Fruit fly (Drosophila melanogaster) whole organism, wandering third instar larva: ENCODE results near the gene RpL8.
A peak's percentile ranks its signal among the peaks of the same experiment; 100 is the strongest.

Experiments used
- CG32264 ChIP-seq: fragments of 200-800 bp; sonication (Bioruptor generic); optimal IDR thresholded peaks from 2 replicates; lab custom pipeline; 2016; ENCODE audit warnings: missing biosample characterization, missing genetic modification characterization
- CG9705 ChIP-seq: fragments of 200-800 bp; sonication (Bioruptor generic); optimal IDR thresholded peaks from 2 replicates; lab custom pipeline; 2018; ENCODE audit warnings: missing biosample characterization, mild to moderate bottlenecking, missing genetic modification characterization
- CrebA ChIP-seq: fragments of 200-800 bp; sonication (Bioruptor generic); optimal IDR thresholded peaks from 2 replicates; lab custom pipeline; 2016; ENCODE audit warnings: missing biosample characterization, mild to moderate bottlenecking, missing genetic modification characterization, borderline replicate concordance
- Dfd ChIP-seq: fragments of >200 bp; optimal IDR thresholded peaks from 2 replicates; lab custom pipeline; 2017; ENCODE audit warnings: missing biosample characterization, missing genetic modification characterization
- Dif ChIP-seq: fragments of 200-275, 200-300 bp; sonication (Bioruptor generic); optimal IDR thresholded peaks from 2 replicates; lab custom pipeline; 2018; ENCODE audit warnings: missing biosample characterization, missing genetic modification characterization; ENCODE audit not compliant: partially characterized antibody
- GATAd ChIP-seq: sonication (Bioruptor generic); optimal IDR thresholded peaks from 2 replicates; lab custom pipeline; 2016; ENCODE audit warnings: missing biosample characterization, missing genetic modification characterization
- HLH106 ChIP-seq: fragments of 200-800 bp; optimal IDR thresholded peaks from 3 replicates; lab custom pipeline; 2019; ENCODE audit warnings: missing biosample characterization, mild to moderate bottlenecking, missing genetic modification characterization, moderate library complexity
- Hnf4 ChIP-seq: fragments of 200-800 bp; sonication (Bioruptor generic); optimal IDR thresholded peaks from 2 replicates; lab custom pipeline; 2016; ENCODE audit warnings: missing biosample characterization, mild to moderate bottlenecking, missing genetic modification characterization
- Hr83 ChIP-seq: fragments of 200-300 bp; sonication (Bioruptor generic); optimal IDR thresholded peaks from 2 replicates; lab custom pipeline; 2016; ENCODE audit warnings: missing biosample characterization, mild to moderate bottlenecking, missing genetic modification characterization, moderate library complexity; ENCODE audit not compliant: poor library complexity, severe bottlenecking
- Jra ChIP-seq: sonication (Bioruptor generic); optimal IDR thresholded peaks from 2 replicates; lab custom pipeline; 2016; ENCODE audit warnings: missing biosample characterization, missing genetic modification characterization
- Mio ChIP-seq: sonication (Bioruptor generic); optimal IDR thresholded peaks from 2 replicates; lab custom pipeline; 2016; ENCODE audit warnings: missing biosample characterization, missing genetic modification characterization
- N ChIP-seq: fragments of >200 bp; optimal IDR thresholded peaks from 2 replicates; lab custom pipeline; 2018; ENCODE audit warnings: missing biosample characterization, missing external identifiers, missing genetic modification characterization
- OdsH ChIP-seq: fragments of 200-800 bp; sonication (Bioruptor generic); optimal IDR thresholded peaks from 2 replicates; lab custom pipeline; 2016; ENCODE audit warnings: missing biosample characterization, mild to moderate bottlenecking, missing genetic modification characterization
- Rel ChIP-seq, 2 experiments: fragments of 200-800 bp; sonication (Bioruptor generic) in 1 of 2; optimal IDR thresholded peaks; 2 replicates in 1 of 2; 3 replicates in 1 of 2; lab custom pipeline; 2016 to 2019; ENCODE audit warnings: mild to moderate bottlenecking in 2 of 2, missing biosample characterization in 2 of 2, missing genetic modification characterization in 2 of 2, moderate library complexity in 1 of 2
- Sp1 ChIP-seq: fragments of 200-800 bp; sonication (Bioruptor generic); optimal IDR thresholded peaks from 3 replicates; lab custom pipeline; 2019; ENCODE audit warnings: missing biosample characterization, mild to moderate bottlenecking, missing genetic modification characterization, moderate library complexity
- Vsx2 ChIP-seq: fragments of 200-300, 225-300 bp; sonication (Bioruptor generic); optimal IDR thresholded peaks from 2 replicates; lab custom pipeline; 2018; ENCODE audit warnings: missing biosample characterization, missing genetic modification characterization; ENCODE audit not compliant: partially characterized antibody
- br ChIP-seq: fragments of 200-800 bp; sonication (Bioruptor generic); optimal IDR thresholded peaks from 2 replicates; lab custom pipeline; 2016; ENCODE audit warnings: missing biosample characterization, missing genetic modification characterization
- brk ChIP-seq: fragments of 200-800 bp; sonication (Bioruptor generic); optimal IDR thresholded peaks from 2 replicates; lab custom pipeline; 2016; ENCODE audit warnings: missing biosample characterization, mild to moderate bottlenecking, missing genetic modification characterization
- dl ChIP-seq, 2 experiments: fragments of 175-275, 200-275 bp in 1 of 2; fragments of 200-275 bp in 1 of 2; sonication (Bioruptor generic); optimal IDR thresholded peaks; lab custom pipeline; 2018; ENCODE audit warnings: mild to moderate bottlenecking in 2 of 2, missing biosample characterization in 2 of 2, missing genetic modification characterization in 2 of 2, moderate library complexity in 2 of 2; ENCODE audit not compliant: partially characterized antibody in 2 of 2, insufficient read depth in 1 of 2
- dmrt93B ChIP-seq: fragments of 200-800 bp; sonication (Bioruptor generic); optimal IDR thresholded peaks from 2 replicates; lab custom pipeline; 2018; ENCODE audit warnings: missing biosample characterization, mild to moderate bottlenecking, missing genetic modification characterization
- dsf ChIP-seq: sonication (Bioruptor generic); optimal IDR thresholded peaks from 2 replicates; lab custom pipeline; 2016; ENCODE audit warnings: missing biosample characterization, missing genetic modification characterization, borderline replicate concordance
- ey ChIP-seq: fragments of 200-800 bp; sonication (Bioruptor generic); optimal IDR thresholded peaks from 2 replicates; lab custom pipeline; 2016; ENCODE audit warnings: missing biosample characterization, missing genetic modification characterization
- foxo ChIP-seq, 2 experiments: fragments of 200-800 bp; sonication (Bioruptor generic); optimal IDR thresholded peaks; 2 replicates in 1 of 2; 3 replicates in 1 of 2; lab custom pipeline; 2016 to 2017; ENCODE audit warnings: missing biosample characterization in 2 of 2, missing genetic modification characterization in 2 of 2
- fru ChIP-seq: fragments of 200-800 bp; sonication (Bioruptor generic); optimal IDR thresholded peaks from 3 replicates; lab custom pipeline; 2016; ENCODE audit warnings: missing biosample characterization, mild to moderate bottlenecking, missing genetic modification characterization
- h ChIP-seq: fragments of 200-800 bp; sonication (Bioruptor generic); optimal IDR thresholded peaks from 3 replicates; lab custom pipeline; 2016; ENCODE audit warnings: missing biosample characterization, mild to moderate bottlenecking, missing genetic modification characterization
- jim ChIP-seq: fragments of 175-275, 200-325 bp; sonication (Bioruptor generic); optimal IDR thresholded peaks from 2 replicates; lab custom pipeline; 2016; ENCODE audit warnings: missing biosample characterization, mild to moderate bottlenecking, missing genetic modification characterization
- psq ChIP-seq: fragments of 200-800 bp; sonication (Bioruptor generic); optimal IDR thresholded peaks from 3 replicates; lab custom pipeline; 2017; ENCODE audit warnings: missing biosample characterization, mild to moderate bottlenecking, missing genetic modification characterization, moderate library complexity
- rgr ChIP-seq: fragments of 200-800 bp; sonication (Bioruptor generic); optimal IDR thresholded peaks from 3 replicates; lab custom pipeline; 2016; ENCODE audit warnings: missing biosample characterization, mild to moderate bottlenecking, missing genetic modification characterization
- sv ChIP-seq: fragments of 200-800 bp; sonication (Bioruptor generic); optimal IDR thresholded peaks from 3 replicates; lab custom pipeline; 2016; ENCODE audit warnings: missing biosample characterization, missing genetic modification characterization
- woc ChIP-seq: sonication (Bioruptor generic); optimal IDR thresholded peaks from 2 replicates; lab custom pipeline; 2016; ENCODE audit warnings: missing biosample characterization, mild to moderate bottlenecking, missing genetic modification characterization

Gene RpL8

DNA sequence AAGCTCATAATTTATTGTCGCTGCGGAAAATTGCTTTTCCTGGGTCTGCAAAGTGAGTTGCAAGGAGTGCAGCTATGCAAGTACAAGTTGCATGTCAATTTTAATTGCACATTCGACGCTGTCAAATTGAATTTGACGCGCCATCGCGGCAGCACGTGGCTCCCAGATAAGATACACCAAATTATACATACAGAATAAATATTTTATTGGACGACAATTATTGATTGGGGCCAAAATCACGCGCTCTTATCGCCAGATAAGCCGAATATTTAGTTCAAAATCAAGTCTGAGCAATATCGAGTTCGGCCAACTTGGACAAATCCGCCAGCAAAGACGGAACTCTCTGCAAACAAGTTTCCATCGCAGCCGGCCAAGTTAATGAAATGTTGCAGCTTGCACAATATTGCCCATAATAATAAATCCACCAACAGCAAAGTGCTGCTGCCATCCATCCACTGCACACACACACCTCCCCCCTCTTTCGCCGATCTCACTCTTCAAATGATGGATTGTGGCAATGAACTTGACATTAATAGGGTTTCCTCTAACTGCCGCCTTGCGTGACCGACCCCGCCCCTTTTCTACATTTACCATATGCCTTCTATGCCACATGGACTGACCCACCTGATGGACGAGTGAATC lies 42.7 kb upstream of the RpL8 start:
- TF ChIP-seq woc (GFP tag; lab: Kevin White, UChicago), result no peak
- TF ChIP-seq br (GFP tag; lab: Kevin White, UChicago), result no peak
- no peak for TF ChIP-seq Hr83 (GFP tag; lab: Kevin White, UChicago)
- TF ChIP-seq CrebA, result no peak
- no peak for TF ChIP-seq sv (GFP tag; lab: Kevin White, UChicago)
- TF ChIP-seq Dif (GFP tag; lab: Kevin White, UChicago), result no peak
- TF ChIP-seq Sp1, result no peak
- TF ChIP-seq GATAd (GFP tag; lab: Kevin White, UChicago), result no peak
- no peak for TF ChIP-seq foxo (GFP tag; optimal IDR thresholded peaks at IDR 0.05; lab: Kevin White, UChicago)
- no peak for TF ChIP-seq OdsH (GFP tag; lab: Kevin White, UChicago)
- TF ChIP-seq Dfd, result no peak
- TF ChIP-seq brk (GFP tag; lab: Kevin White, UChicago), result no peak
- TF ChIP-seq N (GFP tag; lab: Kevin White, UChicago), result no peak
- no peak for TF ChIP-seq CG9705 (GFP tag; lab: Kevin White, UChicago)
- no peak for TF ChIP-seq jim
- TF ChIP-seq, all 38 proteins: peak for 0

DNA sequence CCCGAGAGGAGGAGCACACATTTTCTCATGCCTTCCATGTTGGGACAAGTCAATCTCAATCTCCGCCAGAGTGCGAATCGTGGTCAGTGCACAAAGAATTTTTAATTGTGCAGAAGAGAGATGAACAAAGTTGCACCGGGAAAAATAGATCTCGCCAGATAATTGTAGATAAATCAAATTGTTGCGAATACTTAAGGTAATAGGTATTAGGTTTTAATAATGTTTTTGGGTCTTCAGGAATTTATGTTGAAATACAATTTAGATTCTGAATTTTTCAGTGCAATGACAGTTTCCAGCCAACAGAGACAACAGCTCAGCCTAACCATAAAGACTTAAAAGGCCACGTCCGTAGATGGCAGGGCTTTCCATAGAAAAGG lies 42.2 kb upstream of the RpL8 start:
- TF ChIP-seq rgr (GFP tag; lab: Kevin White, UChicago) (no peak), Mio (no peak), Rel (GFP tag; optimal IDR thresholded peaks at IDR 0.05; lab: Kevin White, UChicago) (no peak), Rel (tag; optimal IDR thresholded peaks at IDR 0.05; lab: Kevin White, UChicago) (no peak), CG9705 (GFP tag; lab: Kevin White, UChicago) (no peak), OdsH (GFP tag; lab: Kevin White, UChicago) (no peak), Vsx2 (GFP tag; lab: Kevin White, UChicago) (no peak)

DNA sequence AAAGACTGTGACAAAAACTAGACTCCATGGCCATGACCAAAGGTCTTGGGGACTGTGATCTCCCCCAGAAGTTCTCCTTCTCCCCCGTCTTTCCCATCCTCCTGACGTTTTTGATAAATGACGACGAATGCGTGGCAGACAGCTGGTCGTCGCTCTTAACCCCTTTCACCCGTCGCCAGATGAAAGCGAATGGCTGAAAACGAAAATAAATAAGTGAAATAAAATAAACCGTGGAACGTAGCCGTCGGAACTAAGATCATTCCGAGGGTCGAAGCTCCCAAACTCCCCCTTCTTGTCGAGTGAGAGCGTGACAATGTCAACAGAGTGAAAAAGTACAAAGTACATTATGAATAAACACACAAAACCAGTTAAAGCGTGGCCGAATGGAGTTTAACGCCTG lies 41.3 kb upstream of the RpL8 start:
- TF ChIP-seq h (peak; percentile 29), Hr83 (GFP tag; lab: Kevin White, UChicago) (peak; percentile 30), psq (peak; percentile 32), Hnf4 (GFP tag; lab: Kevin White, UChicago) (peak; percentile 62), jim (no peak)

DNA sequence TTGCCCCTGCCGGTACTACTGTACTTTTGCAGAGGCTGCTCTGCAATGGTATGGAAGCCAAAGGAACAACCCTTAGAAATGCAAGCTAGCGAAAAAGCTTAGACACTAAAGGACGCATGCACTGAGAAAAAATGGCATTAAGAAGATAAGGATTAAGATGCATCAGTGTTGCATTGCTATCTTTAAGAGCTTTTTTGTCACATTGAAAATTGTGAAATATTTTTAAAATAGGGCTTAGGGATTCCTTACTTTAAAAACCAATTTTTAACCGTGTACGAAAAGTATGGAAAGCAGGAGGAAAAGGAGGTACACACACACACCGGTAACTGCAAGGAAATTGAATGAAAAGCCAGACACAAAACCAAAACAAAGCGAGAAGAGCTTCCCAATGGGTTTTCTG lies 38.3 kb upstream of the RpL8 start:
- peak; percentile 58 for TF ChIP-seq CG9705 (GFP tag; lab: Kevin White, UChicago)
- TF ChIP-seq dl (GFP tag; optimal IDR thresholded peaks at IDR 0.05; lab: Kevin White, UChicago; ENCODE audit: insufficient read depth in 1 of 2, partially characterized antibody in 2 of 2), result no peak
- no peak for TF ChIP-seq GATAd (GFP tag; lab: Kevin White, UChicago)
- no peak for TF ChIP-seq Jra (GFP tag; lab: Kevin White, UChicago)
- peak; percentile 15 for TF ChIP-seq rgr (GFP tag; lab: Kevin White, UChicago)
- peak; percentile 15 for TF ChIP-seq CG32264 (GFP tag; lab: Kevin White, UChicago)
- peak; percentile 50 for TF ChIP-seq h
- no peak for TF ChIP-seq Hr83 (GFP tag; lab: Kevin White, UChicago)
- TF ChIP-seq Sp1, result peak; percentile 28
- peak; percentile 32 for TF ChIP-seq HLH106 (tag; lab: Kevin White, UChicago)
- TF ChIP-seq foxo (GFP tag; optimal IDR thresholded peaks at IDR 0.05; lab: Kevin White, UChicago), result peak in 1 of 2 experiments; percentile 37
- peak; percentile 20 for TF ChIP-seq ey (GFP tag; lab: Kevin White, UChicago)
- peak; percentile 47 for TF ChIP-seq dmrt93B
- TF ChIP-seq fru (GFP tag; lab: Kevin White, UChicago), result peak; percentile 22
- no peak for TF ChIP-seq Vsx2 (GFP tag; lab: Kevin White, UChicago)
- TF ChIP-seq, all 38 proteins: peak for 10

DNA sequence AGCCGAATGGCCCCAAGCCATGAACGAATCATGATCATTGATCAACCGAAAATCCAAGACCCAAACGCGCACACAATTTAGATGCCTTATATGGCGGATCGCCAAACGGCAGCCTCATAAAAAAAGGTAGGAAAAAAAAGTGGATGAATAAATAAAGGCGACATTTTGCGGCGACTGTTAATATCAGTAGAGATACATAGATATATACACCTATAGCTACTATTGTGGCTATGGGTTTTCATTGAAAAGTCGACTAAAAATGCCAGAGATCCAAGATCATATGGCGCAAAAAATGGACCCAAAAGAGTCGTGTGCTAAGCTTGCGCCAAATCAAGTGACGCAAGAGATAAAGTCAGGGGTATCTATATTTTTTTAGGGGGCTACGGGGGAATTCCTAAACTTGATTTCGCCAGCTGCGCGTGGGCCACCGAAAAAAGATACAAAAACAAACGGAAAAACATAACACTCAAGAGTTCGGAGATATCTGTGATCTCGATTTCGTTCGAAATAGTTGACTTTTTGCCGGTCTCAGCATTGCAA lies 36.0 kb upstream of the RpL8 start:
- no peak for TF ChIP-seq brk (GFP tag; lab: Kevin White, UChicago)
- no peak for TF ChIP-seq Hr83 (GFP tag; lab: Kevin White, UChicago)
- no peak for TF ChIP-seq Mio
- TF ChIP-seq foxo (GFP tag; optimal IDR thresholded peaks at IDR 0.05; lab: Kevin White, UChicago), result no peak
- no peak for TF ChIP-seq dmrt93B
- no peak for TF ChIP-seq Sp1
- TF ChIP-seq Rel (GFP tag; optimal IDR thresholded peaks at IDR 0.05; lab: Kevin White, UChicago), result no peak
- TF ChIP-seq Rel (tag; optimal IDR thresholded peaks at IDR 0.05; lab: Kevin White, UChicago), result no peak
- TF ChIP-seq ey (GFP tag; lab: Kevin White, UChicago), result no peak
- no peak for TF ChIP-seq GATAd (GFP tag; lab: Kevin White, UChicago)
- TF ChIP-seq dsf (GFP tag; lab: Kevin White, UChicago), result no peak
- TF ChIP-seq h, result no peak
- no peak for TF ChIP-seq woc (GFP tag; lab: Kevin White, UChicago)
